Worm (Caenorhabditis elegans) whole organism, L4/young adult: ENCODE measurements around the gene K08H2.7.
A peak's percentile ranks its signal among the peaks of the same experiment; 100 is the strongest.

Experiments used
- W03F9.2 ChIP-seq: fragments of 150-350 bp; optimal IDR thresholded peaks from 2 replicates; lab custom pipeline; 2014; ENCODE audit warnings: missing biosample characterization, missing genetic modification characterization
- dao-5 ChIP-seq: sonication (generic microtip); optimal IDR thresholded peaks from 2 replicates; lab custom pipeline; 2016; ENCODE audit warnings: missing genotype, missing genetic modification characterization, moderate library complexity, missing compliant biosample characterization
- him-1 ChIP-seq: sonication (generic microtip); optimal IDR thresholded peaks from 2 replicates; lab custom pipeline; 2016; ENCODE audit warnings: missing genotype, missing genetic modification reagents, missing genetic modification characterization, missing compliant biosample characterization

DNA sequence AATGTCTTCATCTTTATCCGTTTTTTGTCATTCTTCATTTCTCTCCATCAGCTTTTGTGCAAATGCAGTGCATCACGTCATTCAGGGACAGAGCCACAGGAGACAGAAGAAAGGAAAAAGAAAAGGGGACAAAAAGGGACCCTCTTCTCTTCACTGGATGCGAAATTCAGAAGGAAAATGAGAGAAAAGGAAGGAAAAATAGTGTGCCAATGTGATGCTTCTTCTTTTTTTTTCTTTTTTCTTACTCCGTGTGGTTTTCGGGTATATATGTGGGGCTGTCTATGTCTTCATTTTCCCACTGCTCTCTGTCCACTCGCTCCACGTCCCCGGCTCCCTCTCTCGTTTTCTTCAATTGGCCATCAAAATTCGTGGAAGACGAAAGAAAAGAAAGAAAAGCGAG lies 37.8 kb downstream of the K08H2.7 start:
- TF ChIP-seq dao-5 (no peak), W03F9.2 (no peak), him-1 (tag; lab: Kevin White, UChicago) (peak; percentile 83)
